Worm (Caenorhabditis elegans) whole organism, late embryonic: ENCODE results near the gene F38A5.8.

ENCODE experiments used
- C08G9.2 ChIP-seq: sonication (generic microtip); optimal IDR thresholded peaks from 2 replicates; lab custom pipeline; 2016; ENCODE audit warnings: mild to moderate bottlenecking, missing genetic modification characterization, moderate library complexity, missing compliant biosample characterization
- F13H6.1 ChIP-seq: sonication (generic microtip); optimal IDR thresholded peaks from 2 replicates; lab custom pipeline; 2016; ENCODE audit warnings: missing genetic modification characterization, missing compliant biosample characterization
- K02D7.2 ChIP-seq: sonication (generic microtip); optimal IDR thresholded peaks from 2 replicates; lab custom pipeline; 2017; ENCODE audit warnings: mild to moderate bottlenecking, missing genetic modification characterization, missing compliant biosample characterization
- ahr-1 ChIP-seq: sonication (generic microtip); optimal IDR thresholded peaks from 2 replicates; lab custom pipeline; 2016; ENCODE audit warnings: missing genetic modification characterization, missing compliant biosample characterization
- ceh-18 ChIP-seq: sonication (generic microtip); optimal IDR thresholded peaks from 2 replicates; lab custom pipeline; 2016; ENCODE audit warnings: missing genetic modification characterization, missing compliant biosample characterization
- ceh-2 ChIP-seq: sonication (generic microtip); optimal IDR thresholded peaks from 2 replicates; lab custom pipeline; 2016; ENCODE audit warnings: missing genotype, missing genetic modification characterization, missing compliant biosample characterization
- ceh-22 ChIP-seq: sonication (generic microtip); optimal IDR thresholded peaks from 2 replicates; lab custom pipeline; 2017; ENCODE audit warnings: missing biosample characterization, missing genetic modification characterization
- ceh-30 ChIP-seq: fragments of 150-350 bp; optimal IDR thresholded peaks from 2 replicates; lab custom pipeline; 2014; ENCODE audit warnings: missing biosample characterization, missing genetic modification characterization
- ceh-31 ChIP-seq: sonication (generic microtip); optimal IDR thresholded peaks from 2 replicates; lab custom pipeline; 2016; ENCODE audit warnings: missing genetic modification characterization, missing compliant biosample characterization
- ceh-48 ChIP-seq: sonication (generic microtip); optimal IDR thresholded peaks from 2 replicates; lab custom pipeline; 2016; ENCODE audit warnings: missing genetic modification characterization, inconsistent platforms, missing compliant biosample characterization
- ceh-6 ChIP-seq: fragments of 200-800 bp; sonication (Bioruptor generic); optimal IDR thresholded peaks from 2 replicates; lab custom pipeline; 2018; ENCODE audit warnings: mild to moderate bottlenecking, missing genetic modification characterization, missing compliant biosample characterization
- ceh-9 ChIP-seq: sonication (generic microtip); optimal IDR thresholded peaks from 2 replicates; lab custom pipeline; 2016; ENCODE audit warnings: mild to moderate bottlenecking, missing genetic modification characterization, inconsistent platforms, missing compliant biosample characterization
- dve-1 ChIP-seq: sonication (generic microtip); optimal IDR thresholded peaks from 2 replicates; lab custom pipeline; 2017; ENCODE audit warnings: antibody characterized with exemption, mild to moderate bottlenecking, missing genetic modification characterization, missing compliant biosample characterization
- elt-2 ChIP-seq: sonication (generic microtip); optimal IDR thresholded peaks from 2 replicates; lab custom pipeline; 2016; ENCODE audit warnings: missing genetic modification reagents, missing genetic modification characterization, missing compliant biosample characterization
- ets-4 ChIP-seq: sonication (generic microtip); optimal IDR thresholded peaks from 2 replicates; lab custom pipeline; 2016; ENCODE audit warnings: missing genetic modification characterization, missing compliant biosample characterization
- eyg-1 ChIP-seq: sonication (generic microtip); optimal IDR thresholded peaks from 2 replicates; lab custom pipeline; 2016; ENCODE audit warnings: missing genotype, missing genetic modification characterization, missing compliant biosample characterization
- fax-1 ChIP-seq: sonication (generic microtip); optimal IDR thresholded peaks from 2 replicates; lab custom pipeline; 2016; ENCODE audit warnings: missing genotype, missing genetic modification characterization, missing compliant biosample characterization
- fkh-10 ChIP-seq: fragments of 150-350 bp; optimal IDR thresholded peaks from 2 replicates; lab custom pipeline; 2014; ENCODE audit warnings: missing biosample characterization, missing genetic modification reagents, missing genetic modification characterization
- fkh-6 ChIP-seq: sonication (generic microtip); optimal IDR thresholded peaks from 2 replicates; lab custom pipeline; 2016; ENCODE audit warnings: missing genetic modification characterization, missing compliant biosample characterization
- hlh-13 ChIP-seq: fragments of 200-800 bp; sonication (Bioruptor generic); optimal IDR thresholded peaks from 2 replicates; lab custom pipeline; 2018; ENCODE audit warnings: mild to moderate bottlenecking, missing genetic modification characterization, missing compliant biosample characterization
- hlh-6 ChIP-seq: sonication (generic microtip); optimal IDR thresholded peaks from 2 replicates; lab custom pipeline; 2016; ENCODE audit warnings: missing genotype, missing genetic modification characterization, missing compliant biosample characterization
- hlh-8 ChIP-seq: sonication (generic microtip); optimal IDR thresholded peaks from 2 replicates; lab custom pipeline; 2016; ENCODE audit warnings: missing genotype, missing genetic modification characterization, missing compliant biosample characterization
- mec-3 ChIP-seq: sonication (generic microtip); optimal IDR thresholded peaks from 2 replicates; lab custom pipeline; 2016; ENCODE audit warnings: borderline replicate concordance, missing genetic modification characterization, missing compliant biosample characterization
- nhr-11 ChIP-seq: fragments of 150-350 bp; optimal IDR thresholded peaks from 2 replicates; lab custom pipeline; 2014; ENCODE audit warnings: missing biosample characterization, missing genetic modification characterization
- npax-4 ChIP-seq: sonication (generic microtip); optimal IDR thresholded peaks from 2 replicates; lab custom pipeline; 2016; ENCODE audit warnings: missing genetic modification characterization, missing compliant biosample characterization
- odd-2 ChIP-seq: sonication (generic microtip); optimal IDR thresholded peaks from 2 replicates; lab custom pipeline; 2017; ENCODE audit warnings: antibody characterized with exemption, mild to moderate bottlenecking, missing genetic modification characterization, missing compliant biosample characterization
- pha-2 ChIP-seq: sonication (generic microtip); optimal IDR thresholded peaks from 2 replicates; lab custom pipeline; 2017; ENCODE audit warnings: mild to moderate bottlenecking, missing genetic modification characterization, missing compliant biosample characterization
- pha-4 ChIP-seq: fragments of 150-350 bp; optimal IDR thresholded peaks from 2 replicates; lab custom pipeline; 2018; ENCODE audit warnings: missing biosample characterization, missing genetic modification reagents, missing genetic modification characterization
- ref-2 ChIP-seq: sonication (generic microtip); optimal IDR thresholded peaks from 2 replicates; lab custom pipeline; 2016; ENCODE audit warnings: missing genetic modification characterization, missing compliant biosample characterization
- rnt-1 ChIP-seq: sonication (generic microtip); optimal IDR thresholded peaks from 2 replicates; lab custom pipeline; 2016; ENCODE audit warnings: missing genetic modification characterization, missing compliant biosample characterization
- sdc-2 ChIP-seq: sonication (generic microtip); optimal IDR thresholded peaks from 2 replicates; lab custom pipeline; 2016; ENCODE audit warnings: missing genotype, missing genetic modification characterization, missing compliant biosample characterization
- sox-2 ChIP-seq: fragments of 200-800 bp; sonication (Bioruptor generic); IDR thresholded peaks from 2 replicates; pipeline ENCODE4 v1.3.6; 2022; ENCODE audit warnings: missing genetic modification reagents, missing genetic modification characterization, missing compliant biosample characterization
- sox-4 ChIP-seq: sonication (generic microtip); optimal IDR thresholded peaks from 2 replicates; lab custom pipeline; 2017; ENCODE audit warnings: mild to moderate bottlenecking, missing genetic modification characterization, inconsistent platforms, missing compliant biosample characterization
- tbx-2 ChIP-seq: sonication (generic microtip); optimal IDR thresholded peaks from 2 replicates; lab custom pipeline; 2016; ENCODE audit warnings: missing genetic modification characterization, missing compliant biosample characterization
- tbx-7 ChIP-seq: sonication (generic microtip); optimal IDR thresholded peaks from 2 replicates; lab custom pipeline; 2016; ENCODE audit warnings: missing genotype, missing genetic modification characterization, missing compliant biosample characterization
- ttx-3 ChIP-seq: sonication (generic microtip); optimal IDR thresholded peaks from 2 replicates; lab custom pipeline; 2016; ENCODE audit warnings: missing genetic modification reagents, missing genetic modification characterization, missing compliant biosample characterization
- unc-42 ChIP-seq: sonication (generic microtip); optimal IDR thresholded peaks from 2 replicates; lab custom pipeline; 2016; ENCODE audit warnings: missing genotype, missing genetic modification characterization, missing compliant biosample characterization
- unc-55 ChIP-seq: sonication (generic microtip); optimal IDR thresholded peaks from 2 replicates; lab custom pipeline; 2017; ENCODE audit warnings: missing biosample characterization, missing genetic modification reagents, missing genetic modification characterization
- unc-86 ChIP-seq: sonication (generic microtip); optimal IDR thresholded peaks from 2 replicates; lab custom pipeline; 2016; ENCODE audit warnings: missing genetic modification characterization, missing compliant biosample characterization
- zip-5 ChIP-seq: sonication (generic microtip); optimal IDR thresholded peaks from 2 replicates; lab custom pipeline; 2016; ENCODE audit warnings: missing genetic modification characterization, missing compliant biosample characterization

Gene F38A5.8

DNA sequence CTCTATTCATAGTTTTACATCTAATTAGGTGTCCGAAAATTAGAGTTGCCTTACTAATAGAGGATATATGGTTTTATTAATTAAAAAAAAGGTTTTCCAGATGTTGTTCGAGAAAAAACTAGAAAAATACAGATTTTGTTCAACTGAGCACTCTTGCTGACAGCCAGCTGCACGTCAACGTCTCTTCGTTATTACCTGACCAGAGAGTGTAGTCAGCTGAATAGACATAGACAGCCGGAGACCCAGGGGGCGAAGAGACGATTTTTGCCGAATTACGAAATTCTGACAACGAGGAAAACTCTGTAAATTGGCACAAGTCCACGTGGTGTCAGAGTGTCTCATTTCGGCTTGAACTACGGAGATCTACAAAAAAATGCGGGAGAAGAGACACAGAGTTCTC, 19.1 kb downstream of the F38A5.8 start:
- TF ChIP-seq mec-3 (tag; lab: Kevin White, UChicago), result no peak
- no peak for TF ChIP-seq dve-1 (tag; lab: Kevin White, UChicago)
- no peak for TF ChIP-seq hlh-8
- no peak for TF ChIP-seq ceh-9

DNA sequence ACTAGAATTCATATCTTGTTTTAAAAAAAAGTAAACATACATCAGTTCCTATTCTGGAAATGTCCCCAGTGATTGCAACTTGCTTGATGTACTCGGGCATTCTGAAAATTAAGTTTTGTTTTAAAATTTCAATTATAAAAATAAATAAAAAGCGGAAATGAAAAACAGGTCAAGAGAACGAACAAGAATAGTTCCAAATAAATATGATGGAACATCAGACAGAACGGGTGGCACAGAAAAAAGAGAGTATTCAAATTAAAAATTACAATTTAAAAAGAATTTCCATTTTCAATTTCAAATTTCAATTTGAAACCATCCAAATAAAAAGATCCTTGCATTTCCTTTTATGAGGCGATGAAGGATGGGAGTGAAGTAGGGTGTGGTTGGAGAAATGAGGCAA, 21.7 kb downstream of the F38A5.8 start, which contains the start of gene C01B10.3:
C01B10.3 (minus strand) TSS at position 101 of the 400 bp plus-strand sequence.
- TF ChIP-seq ttx-3 (tag; lab: Kevin White, UChicago) (no peak), nhr-11 (tag; lab: Kevin White, UChicago) (no peak), sox-4 (tag; lab: Kevin White, UChicago) (no peak), ceh-9 (no peak), ceh-22 (tag; lab: Kevin White, UChicago) (no peak)

DNA sequence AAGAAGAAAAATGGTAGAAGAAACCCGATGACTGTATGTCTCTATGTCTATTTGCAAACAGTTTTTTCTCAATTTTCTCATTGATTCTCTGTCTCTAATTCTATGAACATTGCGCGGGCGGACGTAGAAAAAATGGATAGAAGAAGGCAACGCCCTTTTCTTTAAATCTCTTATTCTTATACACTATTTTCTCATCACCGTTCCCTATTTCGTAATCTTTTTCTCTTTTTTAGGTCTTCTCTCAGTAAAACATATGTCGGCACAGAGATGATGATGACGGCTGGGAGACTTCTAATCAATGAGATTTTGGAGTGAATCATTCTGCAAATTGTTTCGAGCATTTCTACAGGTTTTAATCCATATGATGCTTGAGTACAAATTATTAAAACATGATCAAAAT, 22.6 kb downstream of the F38A5.8 start:
- TF ChIP-seq ceh-2 (tag; lab: Kevin White, UChicago) (no peak), pha-2 (tag; lab: Kevin White, UChicago) (no peak)

DNA sequence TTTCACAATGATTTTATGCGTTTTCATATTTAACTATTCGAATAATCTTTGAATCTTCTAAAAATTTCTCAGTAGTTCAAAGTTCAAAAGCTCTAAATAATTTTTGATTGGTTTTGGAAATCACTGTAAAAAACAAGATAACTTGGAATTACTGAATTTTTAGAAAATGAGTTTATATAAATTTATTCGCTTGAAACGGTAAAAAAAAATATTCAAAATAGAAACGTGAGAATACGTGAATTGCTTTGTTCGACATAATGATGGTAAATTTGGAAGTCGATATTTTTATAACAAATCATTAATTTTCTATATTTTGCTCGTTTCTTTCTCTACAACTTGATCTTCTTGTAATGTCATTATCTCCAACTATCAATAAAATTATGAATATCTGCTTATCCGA, 23.8 kb downstream of the F38A5.8 start, which contains the start of gene C01B10.44:
C01B10.44 (plus strand) TSS at position 301 of the 400 bp plus-strand sequence.
- TF ChIP-seq fkh-10 (GFP tag; lab: Kevin White, UChicago) (no peak), ceh-30 (tag; lab: Kevin White, UChicago) (no peak), sox-4 (tag; lab: Kevin White, UChicago) (no peak), ref-2 (tag; lab: Kevin White, UChicago) (no peak), zip-5 (tag; lab: Kevin White, UChicago) (no peak), ceh-22 (tag; lab: Kevin White, UChicago) (no peak), pha-2 (tag; lab: Kevin White, UChicago) (no peak), eyg-1 (no peak), unc-42 (tag; lab: Kevin White, UChicago) (no peak), unc-86 (no peak), nhr-11 (tag; lab: Kevin White, UChicago) (no peak), sox-2 (no peak), odd-2 (no peak), ceh-6 (GFP tag; lab: Kevin White, UChicago) (no peak), ahr-1 (tag; lab: Kevin White, UChicago) (no peak), F13H6.1 (tag; lab: Kevin White, UChicago) (no peak)

DNA sequence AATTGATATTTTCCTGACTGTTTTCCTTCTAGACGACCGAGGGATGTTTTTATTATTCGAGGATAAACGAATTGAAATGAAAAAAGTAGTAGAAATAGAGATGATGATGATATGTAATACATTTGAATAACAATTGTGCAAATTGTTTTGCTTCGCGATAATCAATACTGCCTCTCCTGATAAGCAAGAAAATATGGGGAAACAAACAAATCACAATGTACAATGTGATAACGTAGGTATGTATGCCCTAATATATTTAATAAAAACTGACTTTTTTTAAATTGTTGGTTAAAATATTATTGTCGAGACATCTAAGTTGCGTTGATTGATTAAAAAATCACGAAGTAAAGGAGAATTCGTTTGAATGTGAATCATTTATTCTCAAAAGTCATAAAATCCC, 28.3 kb downstream of the F38A5.8 start, which contains the start of gene cest-5.2:
cest-5.2 (minus strand) TSS at position 128 of the 400 bp plus-strand sequence.
- TF ChIP-seq hlh-6 (tag; lab: Kevin White, UChicago), result no peak
- peak; percentile 73 for TF ChIP-seq elt-2 (tag; lab: Kevin White, UChicago)
- no peak for TF ChIP-seq nhr-11 (tag; lab: Kevin White, UChicago)

DNA sequence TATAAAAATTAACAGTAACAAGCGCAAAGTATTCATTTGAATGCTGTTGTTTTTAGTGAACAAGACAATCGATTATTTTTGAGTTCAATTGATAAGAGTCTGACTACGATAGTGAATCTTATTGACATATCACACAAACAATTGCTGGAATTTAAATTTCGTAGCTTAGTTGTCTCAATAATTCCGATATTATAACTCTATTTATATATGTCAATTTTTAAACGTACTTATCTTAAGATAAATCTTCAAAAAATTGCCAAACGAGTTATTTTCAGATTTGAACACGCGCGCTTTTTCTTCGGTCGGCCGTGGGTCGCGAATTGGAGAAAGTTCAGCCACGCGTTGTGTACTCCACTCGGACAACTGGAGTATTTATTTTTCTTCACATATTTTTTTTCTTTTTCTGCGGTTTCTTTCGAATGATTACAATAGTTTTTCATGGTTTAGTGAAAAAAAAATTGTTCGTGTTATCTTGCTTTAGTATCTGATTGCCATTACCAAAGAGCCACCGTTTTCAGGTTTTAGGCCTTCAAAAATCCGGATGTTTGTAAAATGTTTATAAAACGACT, 32.2 kb downstream of the F38A5.8 start, which contains the start of the genes cest-5.1 and C01B10.9:
cest-5.1 (minus strand) TSS at position 51 of the 569 bp plus-strand sequence.
C01B10.9 (plus strand) TSS at position 519 of the 569 bp plus-strand sequence.
- peak; percentile 84 for TF ChIP-seq tbx-7 (tag; lab: Kevin White, UChicago)
- peak; percentile 82 for TF ChIP-seq tbx-2 (tag; lab: Kevin White, UChicago)
- TF ChIP-seq unc-55, result no peak
- no peak for TF ChIP-seq ceh-18 (tag; lab: Kevin White, UChicago)
- TF ChIP-seq ref-2 (tag; lab: Kevin White, UChicago), result no peak
- TF ChIP-seq hlh-13 (GFP tag; lab: Kevin White, UChicago), result no peak
- TF ChIP-seq fax-1, result peak; percentile 45
- TF ChIP-seq sox-4 (tag; lab: Kevin White, UChicago), result no peak
- TF ChIP-seq fkh-6 (tag; lab: Kevin White, UChicago), result peak; percentile 49
- TF ChIP-seq elt-2 (tag; lab: Kevin White, UChicago), result peak; percentile 75
- peak; percentile 6 for TF ChIP-seq pha-2 (tag; lab: Kevin White, UChicago)
- no peak for TF ChIP-seq pha-4 (tag; lab: Kevin White, UChicago)
- TF ChIP-seq K02D7.2, result no peak
- TF ChIP-seq rnt-1 (tag; lab: Kevin White, UChicago), result peak; percentile 52
- peak; percentile 90 for TF ChIP-seq ets-4 (tag; lab: Kevin White, UChicago)
- peak; percentile 58 for TF ChIP-seq F13H6.1 (tag; lab: Kevin White, UChicago)
- peak; percentile 91 for TF ChIP-seq C08G9.2 (tag; lab: Kevin White, UChicago)
- TF ChIP-seq ceh-31 (tag; lab: Kevin White, UChicago), result peak; percentile 95
- no peak for TF ChIP-seq sox-2
- peak; percentile 90 for TF ChIP-seq ceh-2 (tag; lab: Kevin White, UChicago)
- TF ChIP-seq ceh-48 (tag; lab: Kevin White, UChicago), result no peak
- peak; percentile 43 for TF ChIP-seq sdc-2
- TF ChIP-seq hlh-6 (tag; lab: Kevin White, UChicago), result no peak
- peak; percentile 56 for TF ChIP-seq unc-42 (tag; lab: Kevin White, UChicago)
- TF ChIP-seq zip-5 (tag; lab: Kevin White, UChicago), result peak; percentile 74
- TF ChIP-seq npax-4 (tag; lab: Kevin White, UChicago), result no peak
- TF ChIP-seq hlh-8, result peak; percentile 68
